Fruit fly (Drosophila melanogaster) whole organism, embryonic: ENCODE results near the gene Polr3G.
A peak's percentile ranks its signal among the peaks of the same experiment; 100 is the strongest.

Experiments
- Pdp1 ChIP-seq, 2 experiments: fragments of 200-800 bp; sonication (Bioruptor generic); optimal IDR thresholded peaks; 3 replicates each; lab custom pipeline; 2016; ENCODE audit warnings: missing biosample characterization in 2 of 2, missing genetic modification characterization in 2 of 2, mild to moderate bottlenecking in 1 of 2, moderate library complexity in 1 of 2
- grau ChIP-seq: fragments of 200-800 bp; optimal IDR thresholded peaks from 3 replicates; lab custom pipeline; 2019; ENCODE audit warnings: missing biosample characterization, mild to moderate bottlenecking, missing genetic modification characterization, moderate library complexity

- peak; percentile 85 for TF ChIP-seq grau (tag; lab: Kevin White, UChicago)
- peak; percentile 76 to 77 for TF ChIP-seq Pdp1 (GFP tag; optimal IDR thresholded peaks at IDR 0.05; lab: Kevin White, UChicago)
These were observed 1.8 kb upstream of the Polr3G start, which contains the start of gene Gorab for dm6 chr3L:17428779-17429178.
